Worm (Caenorhabditis elegans): ENCODE data around the gene tasp-1.

DNA sequence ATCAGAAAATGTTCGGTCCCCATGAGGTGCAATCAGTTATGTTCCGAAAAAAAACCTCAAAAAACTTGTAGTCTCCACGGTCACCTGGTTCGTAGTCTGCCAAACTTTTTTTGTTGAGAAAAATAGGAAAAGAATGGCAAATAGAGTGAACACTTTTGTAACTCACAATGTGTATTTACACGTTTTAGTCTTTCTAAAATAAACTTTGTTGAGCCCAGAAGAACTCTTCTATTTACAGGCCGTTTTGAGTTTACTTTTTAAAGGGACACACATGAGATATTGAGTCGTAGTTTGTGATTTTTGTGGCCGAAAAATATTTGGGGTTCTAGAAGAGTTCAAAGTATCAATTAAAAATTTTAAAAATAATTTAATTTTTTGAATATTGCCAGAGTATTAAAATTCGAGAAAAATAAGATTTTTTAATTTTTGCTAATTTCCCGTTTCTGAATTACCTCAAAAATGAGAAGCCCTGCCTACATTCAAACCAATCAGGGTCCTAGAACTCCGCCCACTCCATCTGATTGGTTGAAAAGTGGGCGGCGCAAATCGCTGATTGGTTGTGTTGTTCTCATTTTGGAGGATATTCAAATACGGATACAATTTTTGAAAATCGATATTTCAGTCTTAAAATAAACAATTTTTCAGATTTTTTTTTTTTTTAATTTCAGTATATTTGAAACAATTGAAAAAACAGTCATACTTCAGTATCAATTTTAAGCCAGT lies 24.4 kb upstream of the tasp-1 start:
- TF ChIP-seq mel-28 (tag; optimal IDR thresholded peaks at IDR 0.05; ENCODE audit: borderline replicate concordance) (no peak), let-526 (GFP tag; IDR thresholded peaks at IDR 0.05) (no peak), egl-44 (GFP tag; IDR thresholded peaks at IDR 0.05) (no peak), attf-3 (GFP tag; conservative IDR thresholded peaks at IDR 0.05) (no peak), ama-1 (optimal IDR thresholded peaks at IDR 0.05) (no peak), ama-1 (GFP tag; optimal IDR thresholded peaks at IDR 0.05) (no peak), unc-62 (GFP tag; optimal IDR thresholded peaks at IDR 0.05) (no peak), zfh-2 (GFP tag; conservative IDR thresholded peaks at IDR 0.05) (no peak), ztf-3 (GFP tag; optimal IDR thresholded peaks at IDR 0.05) (no peak), die-1 (tag; optimal IDR thresholded peaks at IDR 0.05) (no peak)

Data from whole organism, young adult.